Worm (Caenorhabditis elegans) whole organism, L3 larva: ENCODE results near the gene W08E12.5.

Experiments used
- ZK546.5 ChIP-seq: sonication (generic microtip); optimal IDR thresholded peaks from 2 replicates; lab custom pipeline; 2017; ENCODE audit warnings: missing biosample characterization, missing genetic modification characterization
- ama-1 ChIP-seq: fragments of 150-350 bp; optimal IDR thresholded peaks from 2 replicates; lab custom pipeline; 2018
- ceh-82 ChIP-seq: fragments of 150-350 bp; optimal IDR thresholded peaks from 2 replicates; lab custom pipeline; 2014; ENCODE audit warnings: missing biosample characterization, missing genetic modification characterization
- egl-27 ChIP-seq: sonication (generic microtip); optimal IDR thresholded peaks from 4 replicates; lab custom pipeline; 2017; ENCODE audit warnings: missing biosample characterization, missing genetic modification reagents, missing genetic modification characterization
- fos-1 ChIP-seq: fragments of 150-350 bp; optimal IDR thresholded peaks from 2 replicates; lab custom pipeline; 2014; ENCODE audit warnings: missing biosample characterization, missing genetic modification characterization
- lin-15B ChIP-seq: fragments of 150-350 bp; optimal IDR thresholded peaks from 2 replicates; lab custom pipeline; 2014; ENCODE audit warnings: missing biosample characterization, missing genetic modification characterization
- lin-39 ChIP-seq: fragments of 150-350 bp; optimal IDR thresholded peaks from 2 replicates; lab custom pipeline; 2018; ENCODE audit warnings: missing biosample characterization, missing genetic modification reagents, missing genetic modification characterization
- nhr-11 ChIP-seq: fragments of 150-350 bp; optimal IDR thresholded peaks from 2 replicates; lab custom pipeline; 2014; ENCODE audit warnings: missing biosample characterization, missing genetic modification characterization
- nhr-12 ChIP-seq: fragments of 150-350 bp; optimal IDR thresholded peaks from 2 replicates; lab custom pipeline; 2014; ENCODE audit warnings: missing biosample characterization, missing genetic modification characterization
- nhr-67 ChIP-seq: fragments of 150-350 bp; optimal IDR thresholded peaks from 2 replicates; lab custom pipeline; 2014; ENCODE audit warnings: missing biosample characterization, missing genetic modification characterization
- pha-4 ChIP-seq: fragments of 150-350 bp; optimal IDR thresholded peaks from 2 replicates; lab custom pipeline; 2014; ENCODE audit warnings: missing biosample characterization, missing genetic modification reagents, missing genetic modification characterization
- pqm-1 ChIP-seq: fragments of 150-350 bp; optimal IDR thresholded peaks from 2 replicates; lab custom pipeline; 2017; ENCODE audit warnings: missing biosample characterization, missing genetic modification characterization, inconsistent platforms
- skn-1 ChIP-seq: fragments of 150-350 bp; optimal IDR thresholded peaks from 2 replicates; lab custom pipeline; 2014; ENCODE audit warnings: missing biosample characterization, missing genetic modification characterization

DNA sequence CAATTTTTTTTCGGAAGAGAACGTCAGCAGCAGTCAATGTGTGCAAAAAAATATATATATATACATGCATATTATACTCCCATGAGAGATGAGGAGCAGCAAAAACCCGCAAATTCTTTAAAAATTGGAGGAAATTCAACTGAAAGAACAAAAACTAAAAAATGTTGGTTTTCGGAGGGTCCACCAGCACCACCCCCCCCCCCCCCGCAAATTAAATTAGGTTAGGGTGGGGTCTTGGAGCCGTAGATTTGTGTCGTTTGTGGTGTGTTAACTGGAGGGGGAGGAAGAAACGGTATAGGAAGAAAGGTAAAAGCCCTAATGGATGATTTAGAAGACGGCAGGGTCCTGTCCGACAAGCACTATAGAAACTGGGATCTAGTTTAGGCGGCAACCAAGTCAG, 47.7 kb downstream of the W08E12.5 start:
- TF ChIP-seq fos-1 (tag; lab: Kevin White, UChicago) (no peak), nhr-67 (no peak), skn-1 (no peak), lin-39 (tag; lab: Kevin White, UChicago) (no peak), nhr-12 (tag; lab: Kevin White, UChicago) (no peak), pha-4 (tag; lab: Kevin White, UChicago) (no peak), lin-15B (tag; lab: Kevin White, UChicago) (no peak), nhr-11 (no peak), ceh-82 (tag; lab: Kevin White, UChicago) (no peak), ama-1 (lab: Kevin White, UChicago) (no peak), ZK546.5 (tag; lab: Kevin White, UChicago) (no peak), pqm-1 (no peak), egl-27 (no peak)
